Worm (Caenorhabditis elegans) whole organism, L2 larva: Measurements from ENCODE around the gene tsp-20.

ENCODE experiments used
- gmeb-1 ChIP-seq: fragments of 150-350 bp; optimal IDR thresholded peaks from 2 replicates; lab custom pipeline; 2014; ENCODE audit warnings: missing biosample characterization, missing genetic modification characterization
- nhr-11 ChIP-seq: fragments of 150-350 bp; optimal IDR thresholded peaks from 2 replicates; lab custom pipeline; 2014; ENCODE audit warnings: missing biosample characterization, missing genetic modification characterization

DNA sequence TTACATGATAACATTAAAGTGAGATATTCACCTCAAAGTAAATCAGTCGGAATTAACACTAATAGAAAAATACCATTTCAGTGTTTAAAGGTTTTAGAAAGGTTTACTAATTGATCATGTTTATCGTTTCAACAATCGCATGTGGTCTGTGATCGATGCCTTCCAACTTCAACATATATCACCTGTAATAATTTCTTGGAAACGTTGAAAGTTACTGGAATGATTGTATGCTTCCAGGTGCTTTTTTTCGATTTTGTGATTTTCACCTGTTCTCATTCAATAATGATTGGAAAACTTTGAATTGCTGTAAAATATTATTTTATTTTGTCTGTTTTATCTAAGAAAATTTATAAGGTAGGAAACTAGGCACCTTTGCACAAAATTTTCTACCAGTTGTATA lies 11.3 kb downstream of the tsp-20 start:
- TF ChIP-seq nhr-11 (tag; lab: Kevin White, UChicago) (no peak), gmeb-1 (no peak)
